Fruit fly (Drosophila melanogaster): ENCODE results near the gene CG43658.

DNA sequence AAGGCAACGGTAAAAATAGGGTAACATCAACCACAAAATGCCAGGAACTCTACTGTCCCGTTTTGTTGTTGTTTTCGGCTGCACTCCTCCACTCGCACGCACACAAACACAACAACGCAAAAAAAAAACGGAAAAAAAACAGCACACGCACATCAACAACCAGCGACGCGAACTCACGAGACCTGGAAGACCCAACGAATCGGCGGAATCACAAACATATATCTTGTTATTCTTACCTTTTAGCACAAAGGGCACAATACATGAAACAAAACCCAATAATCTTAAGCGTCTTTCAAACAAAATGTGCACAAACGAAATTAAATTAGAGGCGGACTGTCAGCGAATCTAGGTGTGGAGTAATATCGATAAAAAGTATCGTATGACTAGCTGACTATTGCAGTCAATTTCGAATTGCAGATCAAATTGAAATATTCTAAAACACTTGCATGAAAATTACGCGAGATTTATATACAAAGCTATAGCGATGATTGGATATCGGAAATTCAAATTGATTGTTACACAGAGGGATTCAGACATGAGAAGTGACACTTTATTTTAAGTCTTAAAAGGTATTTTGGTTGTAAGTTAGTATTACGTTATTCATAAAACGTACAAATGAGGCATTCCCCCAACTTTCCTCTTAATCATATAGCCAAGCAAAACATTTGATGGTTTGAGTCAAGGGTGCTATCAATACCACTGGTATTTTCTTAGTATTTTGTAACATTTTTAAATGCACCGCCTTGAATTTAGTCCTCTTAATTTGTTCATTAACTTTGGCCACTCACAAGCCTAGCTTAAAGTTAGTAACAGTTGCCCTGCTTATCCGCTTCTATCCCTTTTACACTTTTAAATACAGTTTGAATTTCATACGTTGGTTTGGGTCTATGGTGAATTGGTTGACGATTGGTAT is 18.1 kb upstream of the CG43658 start, which contains the start of gene Ankle2:
- no peak for TF ChIP-seq CG8478 (optimal IDR thresholded peaks at IDR 0.05)
- TF ChIP-seq CTCF (optimal IDR thresholded peaks at IDR 0.05), result no peak

All from S2 (cell line).